Worm (Caenorhabditis elegans) whole organism, L1 larva: ENCODE data around the gene alfa-1.
A peak's percentile ranks its signal among the peaks of the same experiment; 100 is the strongest.

ENCODE experiments used
- C34B4.2 ChIP-seq: sonication (generic microtip); optimal IDR thresholded peaks from 2 replicates; lab custom pipeline; 2017; ENCODE audit warnings: mild to moderate bottlenecking, missing genetic modification characterization, missing compliant biosample characterization
- F16B12.6 ChIP-seq: fragments of 150-350 bp; optimal IDR thresholded peaks from 2 replicates; lab custom pipeline; 2014; ENCODE audit warnings: missing biosample characterization, missing genetic modification characterization
- alr-1 ChIP-seq: fragments of 200-800 bp; sonication (Bioruptor generic); optimal IDR thresholded peaks from 2 replicates; lab custom pipeline; 2018; ENCODE audit warnings: borderline replicate concordance, mild to moderate bottlenecking, missing genetic modification characterization, missing compliant biosample characterization
- ceh-88 ChIP-seq: fragments of 200-800 bp; sonication (Bioruptor generic); IDR thresholded peaks from 2 replicates; pipeline ENCODE4 v1.3.6; 2022; ENCODE audit warnings: missing genetic modification characterization, missing compliant biosample characterization
- ces-1 ChIP-seq: fragments of 150-350 bp; optimal IDR thresholded peaks from 2 replicates; lab custom pipeline; 2014; ENCODE audit warnings: missing biosample characterization, missing genetic modification reagents, missing genetic modification characterization
- efl-1 ChIP-seq, 4 experiments: fragments of 150-350 bp; optimal IDR thresholded peaks in 3 of 4; peaks in 1 of 4; 1 replicate in 1 of 4; 2 replicates in 3 of 4; lab custom pipeline; 2014; ENCODE audit warnings: missing biosample characterization in 2 of 4, missing genetic modification characterization in 2 of 4, missing genetic modification reagents in 2 of 4
- egl-27 ChIP-seq, 2 experiments: fragments of 150-350 bp in 1 of 2; sonication (generic microtip); optimal IDR thresholded peaks; 3 replicates each; lab custom pipeline; 2017 to 2018; ENCODE audit warnings: missing biosample characterization in 2 of 2, missing genetic modification characterization in 2 of 2, missing genetic modification reagents in 2 of 2
- elt-2 ChIP-seq: sonication (generic microtip); optimal IDR thresholded peaks from 2 replicates; lab custom pipeline; 2016; ENCODE audit warnings: missing genetic modification characterization, mild to moderate bottlenecking, inconsistent platforms, missing compliant biosample characterization, missing genetic modification reagents
- fkh-4 ChIP-seq: sonication (generic microtip); optimal IDR thresholded peaks from 2 replicates; lab custom pipeline; 2016; ENCODE audit warnings: missing compliant biosample characterization, missing genetic modification characterization, borderline replicate concordance
- fkh-8 ChIP-seq: sonication (generic microtip); optimal IDR thresholded peaks from 2 replicates; lab custom pipeline; 2016; ENCODE audit warnings: mild to moderate bottlenecking, missing genetic modification characterization, missing compliant biosample characterization
- fos-1 ChIP-seq: fragments of 150-350 bp; optimal IDR thresholded peaks from 2 replicates; lab custom pipeline; 2014; ENCODE audit warnings: missing biosample characterization, missing genetic modification characterization
- grh-1 ChIP-seq: fragments of 200-800 bp; sonication (Bioruptor generic); IDR thresholded peaks from 2 replicates; pipeline ENCODE4 v1.3.6; 2022; ENCODE audit warnings: missing genetic modification reagents, missing genetic modification characterization, missing compliant biosample characterization
- hlh-4 ChIP-seq: sonication (generic microtip); optimal IDR thresholded peaks from 2 replicates; lab custom pipeline; 2016; ENCODE audit warnings: mild to moderate bottlenecking, missing genetic modification characterization, missing compliant biosample characterization
- lin-14 ChIP-seq: fragments of 200-800 bp; sonication (Bioruptor generic); optimal IDR thresholded peaks from 2 replicates; lab custom pipeline; 2018; ENCODE audit warnings: mild to moderate bottlenecking, missing genetic modification characterization, moderate library complexity, missing compliant biosample characterization
- lsy-2 ChIP-seq, 2 experiments: fragments of 150-350 bp; optimal IDR thresholded peaks; 2 replicates each; lab custom pipeline; 2014; ENCODE audit warnings: missing biosample characterization in 2 of 2, missing genetic modification characterization in 2 of 2
- mdl-1 ChIP-seq, 2 experiments: fragments of 150-350 bp; optimal IDR thresholded peaks; 2 replicates each; lab custom pipeline; 2014 to 2017; ENCODE audit warnings: missing biosample characterization in 2 of 2, missing genetic modification characterization in 2 of 2, inconsistent platforms in 1 of 2
- nhr-12 ChIP-seq: sonication (generic microtip); optimal IDR thresholded peaks from 2 replicates; lab custom pipeline; 2017; ENCODE audit warnings: missing biosample characterization, missing genetic modification characterization
- nhr-19 ChIP-seq: fragments of 200-800 bp; sonication (Bioruptor generic); conservative IDR thresholded peaks from 2 replicates; pipeline ENCODE4 v1.3.6; 2022; ENCODE audit warnings: missing genetic modification characterization, missing compliant biosample characterization
- nhr-28 ChIP-seq: fragments of 150-350 bp; optimal IDR thresholded peaks from 2 replicates; lab custom pipeline; 2014; ENCODE audit warnings: missing biosample characterization, missing genetic modification characterization
- nhr-71 ChIP-seq: sonication (generic microtip); optimal IDR thresholded peaks from 2 replicates; lab custom pipeline; 2016; ENCODE audit warnings: mild to moderate bottlenecking, missing genetic modification characterization, moderate library complexity, missing compliant biosample characterization
- nhr-85 ChIP-seq: sonication (generic microtip); peaks from one replicate; lab custom pipeline; 2016; ENCODE audit warnings: missing genetic modification characterization, inconsistent platforms, missing compliant biosample characterization
- rnt-1 ChIP-seq: sonication (generic microtip); optimal IDR thresholded peaks from 2 replicates; lab custom pipeline; 2016; ENCODE audit warnings: mild to moderate bottlenecking, missing genetic modification characterization, moderate library complexity, missing compliant biosample characterization
- skn-1 ChIP-seq: fragments of 150-350 bp; optimal IDR thresholded peaks from 2 replicates; lab custom pipeline; 2014; ENCODE audit warnings: missing biosample characterization, missing genetic modification characterization
- snpc-4 ChIP-seq: fragments of 150-350 bp; optimal IDR thresholded peaks from 2 replicates; lab custom pipeline; 2014; ENCODE audit warnings: missing biosample characterization, missing genetic modification characterization
- snu-23 ChIP-seq: sonication (generic microtip); optimal IDR thresholded peaks from 2 replicates; lab custom pipeline; 2016; ENCODE audit warnings: missing genetic modification characterization, missing compliant biosample characterization
- sptf-1 ChIP-seq: fragments of 150-350 bp; optimal IDR thresholded peaks from 2 replicates; lab custom pipeline; 2014; ENCODE audit warnings: missing biosample characterization, missing genetic modification characterization
- sup-37 ChIP-seq: fragments of 200-800 bp; sonication (Bioruptor generic); optimal IDR thresholded peaks from 2 replicates; lab custom pipeline; 2018; ENCODE audit warnings: mild to moderate bottlenecking, missing genetic modification characterization, missing compliant biosample characterization
- unc-30 ChIP-seq: sonication (generic microtip); optimal IDR thresholded peaks from 2 replicates; lab custom pipeline; 2017; ENCODE audit warnings: missing biosample characterization, missing genetic modification characterization
- unc-62 ChIP-seq: fragments of 150-350 bp; optimal IDR thresholded peaks from 2 replicates; lab custom pipeline; 2014; ENCODE audit warnings: missing biosample characterization, missing genetic modification reagents, missing genetic modification characterization
- vab-15 ChIP-seq: sonication (generic microtip); optimal IDR thresholded peaks from 2 replicates; lab custom pipeline; 2017; ENCODE audit warnings: missing genotype, mild to moderate bottlenecking, missing genetic modification characterization, missing compliant biosample characterization
- zag-1 ChIP-seq: fragments of 150-350 bp; optimal IDR thresholded peaks from 2 replicates; lab custom pipeline; 2014; ENCODE audit warnings: missing biosample characterization, missing genetic modification characterization
- ztf-4 ChIP-seq: fragments of 150-350 bp; optimal IDR thresholded peaks from 2 replicates; lab custom pipeline; 2014; ENCODE audit warnings: missing biosample characterization, missing genetic modification characterization

alfa-1 gene

ce11 chrII:7695636-7696035, 33.3 kb upstream of the alfa-1 start (continued):
- no peak for TF ChIP-seq ces-1 (GFP tag; lab: Kevin White, UChicago)
- TF ChIP-seq alr-1 = no peak
- no peak for TF ChIP-seq ceh-88 (GFP tag; lab: Robert Waterston, UW)

ce11 chrII:7694745-7695144, 32.4 kb upstream of the alfa-1 start:
- TF ChIP-seq mdl-1 (tag; optimal IDR thresholded peaks at IDR 0.05; lab: Kevin White, UChicago) (no peak), nhr-85 (no peak), fkh-8 (no peak), elt-2 (peak; percentile 56)

ce11 chrII:7693929-7694328, 31.6 kb upstream of the alfa-1 start, which contains the start of gene nhx-2:
Gene nhx-2 (minus strand): TSS chrII:7693957.
- TF ChIP-seq nhr-28 (tag; lab: Kevin White, UChicago) (no peak), sptf-1 (tag; lab: Kevin White, UChicago) (no peak), fkh-4 (tag; lab: Kevin White, UChicago) (no peak), C34B4.2 (tag; lab: Kevin White, UChicago) (no peak), elt-2 (peak; percentile 65), F16B12.6 (tag; lab: Kevin White, UChicago) (no peak), unc-62 (GFP tag; lab: Kevin White, UChicago) (no peak), fos-1 (tag; lab: Kevin White, UChicago) (no peak), snpc-4 (no peak)

- TF ChIP-seq unc-30 (tag; lab: Kevin White, UChicago) (no peak), hlh-4 (tag; lab: Kevin White, UChicago) (no peak), egl-27 (tag; optimal IDR thresholded peaks at IDR 0.05; lab: Kevin White, UChicago) (no peak)
- TF ChIP-seq, all 84 proteins: peak for 0
Observed at ce11 chrII:7690384-7690783, 28.1 kb upstream of the alfa-1 start, which contains the start of gene pid-1. Gene pid-1 (minus strand): TSS chrII:7690556.

- TF ChIP-seq nhr-85 = peak; percentile 56
- no peak for TF ChIP-seq snu-23 (GFP tag; lab: Kevin White, UChicago)
Observed at ce11 chrII:7684589-7684988, 22.3 kb upstream of the alfa-1 start, which contains the start of gene F18A1.1. Gene F18A1.1 (plus strand): TSS chrII:7684889.

ce11 chrII:7682488-7682887, 20.2 kb upstream of the alfa-1 start:
- TF ChIP-seq grh-1 (GFP tag; lab: Robert Waterston, UW) (no peak; the same call in 1 of the 2 replicates), unc-30 (tag; lab: Kevin White, UChicago) (no peak), nhr-85 (peak; percentile 52), vab-15 (tag; lab: Kevin White, UChicago) (no peak), nhr-12 (no peak), ztf-4 (tag; lab: Kevin White, UChicago) (peak; percentile 3), lin-14 (GFP tag; lab: Kevin White, UChicago) (no peak)

ce11 chrII:7681898-7682297, 19.6 kb upstream of the alfa-1 start, which contains the start of gene lin-26:
Gene lin-26 (plus strand): TSS chrII:7682198.
- no peak for TF ChIP-seq sup-37 (GFP tag; lab: Kevin White, UChicago)
- no peak for TF ChIP-seq efl-1 (optimal IDR thresholded peaks at IDR 0.05; lab: Kevin White, UChicago)
- TF ChIP-seq efl-1 (GFP tag; optimal IDR thresholded peaks at IDR 0.05 in 1 of 2; lab: Kevin White, UChicago) = peak in 1 of 2 experiments; percentile 82

- TF ChIP-seq lsy-2 (tag; optimal IDR thresholded peaks at IDR 0.05; lab: Kevin White, UChicago) (peak in 1 of 2 experiments; percentile 57), snu-23 (GFP tag; lab: Kevin White, UChicago) (peak; percentile 35), efl-1 (optimal IDR thresholded peaks at IDR 0.05; lab: Kevin White, UChicago) (no peak), efl-1 (GFP tag; optimal IDR thresholded peaks at IDR 0.05 in 1 of 2; lab: Kevin White, UChicago) (peak in 1 of 2 experiments; percentile 77), nhr-19 (GFP tag; lab: Robert Waterston, UW) (0 out of 2 replicates have a peak, but pooled peaks have one; percentile 7), nhr-71 (peak; percentile 40), egl-27 (tag; optimal IDR thresholded peaks at IDR 0.05; lab: Kevin White, UChicago) (no peak), lin-14 (GFP tag; lab: Kevin White, UChicago) (peak; percentile 57), zag-1 (tag; lab: Kevin White, UChicago) (no peak), grh-1 (GFP tag; lab: Robert Waterston, UW) (peak; percentile 71), rnt-1 (tag; lab: Kevin White, UChicago) (no peak), nhr-85 (peak; percentile 77), unc-62 (GFP tag; lab: Kevin White, UChicago) (no peak), vab-15 (tag; lab: Kevin White, UChicago) (peak; percentile 69), skn-1 (no peak)
Observed at ce11 chrII:7679499-7680012, 17.2 kb upstream of the alfa-1 start.
